Worm (Caenorhabditis elegans) whole organism, L4/young adult: Measurements from ENCODE around the gene R06F6.8.

Experiments
- W03F9.2 ChIP-seq: fragments of 150-350 bp; optimal IDR thresholded peaks from 2 replicates; lab custom pipeline; 2014; ENCODE audit warnings: missing biosample characterization, missing genetic modification characterization
- dao-5 ChIP-seq: sonication (generic microtip); optimal IDR thresholded peaks from 2 replicates; lab custom pipeline; 2016; ENCODE audit warnings: missing genotype, missing genetic modification characterization, moderate library complexity, missing compliant biosample characterization
- him-1 ChIP-seq: sonication (generic microtip); optimal IDR thresholded peaks from 2 replicates; lab custom pipeline; 2016; ENCODE audit warnings: missing genotype, missing genetic modification reagents, missing genetic modification characterization, missing compliant biosample characterization

DNA sequence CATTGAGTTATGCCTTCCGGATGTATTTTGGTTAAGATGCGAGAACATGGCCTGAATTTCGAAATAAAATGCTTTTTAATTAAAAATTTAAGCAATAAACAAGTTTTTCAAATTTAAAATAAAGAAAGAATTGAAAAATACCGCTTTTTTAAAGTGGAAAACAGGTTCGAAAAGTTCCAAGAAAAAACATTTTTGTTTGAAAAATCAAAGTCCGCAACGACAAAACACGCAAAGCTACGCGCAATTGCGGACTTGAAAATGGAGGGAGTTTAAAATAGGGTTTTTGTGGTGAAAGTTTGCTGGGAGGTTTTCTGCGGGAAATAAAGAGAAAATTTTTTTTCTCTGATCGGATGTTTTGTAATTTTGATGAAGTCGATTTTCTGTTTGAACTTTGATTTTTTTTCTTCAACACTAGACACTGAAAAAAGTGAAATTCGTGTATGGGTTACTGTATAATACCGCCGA lies 21.3 kb downstream of the R06F6.8 start, which contains the start of gene npp-19:
- TF ChIP-seq W03F9.2 (tag; lab: Kevin White, UChicago) (peak; percentile 84), dao-5 (tag; lab: Kevin White, UChicago) (no peak), him-1 (tag; lab: Kevin White, UChicago) (no peak)
